Worm (Caenorhabditis elegans): ENCODE results near the gene fut-6.

DNA sequence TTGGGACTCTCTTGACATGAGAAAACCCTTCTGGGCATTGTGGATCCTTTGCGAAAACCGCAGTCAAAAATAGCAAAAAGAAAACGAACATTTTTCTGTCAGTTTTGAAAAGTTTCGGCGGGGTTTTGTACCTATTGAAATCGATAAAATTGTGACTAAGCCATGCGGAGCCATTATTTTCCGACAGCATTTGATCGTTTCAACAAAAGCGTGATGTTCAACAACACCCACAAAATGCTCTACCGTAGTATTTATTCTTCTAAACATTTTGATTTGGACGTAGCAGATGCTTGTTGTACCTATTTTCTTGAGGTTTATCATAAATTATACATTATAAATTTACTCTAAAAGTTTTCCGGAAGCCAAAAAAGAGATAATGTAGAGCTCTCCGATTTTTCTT is 39.3 kb downstream of the fut-6 start, which contains the start of gene clec-136:
- TF ChIP-seq mep-1 (tag; optimal IDR thresholded peaks at IDR 0.05) (no peak), nhr-76 (tag; optimal IDR thresholded peaks at IDR 0.05) (no peak), unc-39 (tag; optimal IDR thresholded peaks at IDR 0.05) (no peak), flh-1 (GFP tag; optimal IDR thresholded peaks at IDR 0.05) (no peak), snpc-4 (tag; optimal IDR thresholded peaks at IDR 0.05) (no peak), unc-62 (GFP tag; optimal IDR thresholded peaks at IDR 0.05) (no peak), ztf-11 (tag; optimal IDR thresholded peaks at IDR 0.05) (no peak), elt-1 (tag; optimal IDR thresholded peaks at IDR 0.05; ENCODE audit: borderline replicate concordance, insufficient read depth) (no peak), pha-4 (tag; optimal IDR thresholded peaks at IDR 0.05) (no peak)

Measured in whole organism, mixed stage, embryonic.